Worm (Caenorhabditis elegans) whole organism, late embryonic: Measurements from ENCODE around the gene gck-2.

Source experiments
- C38D4.7 ChIP-seq: fragments of 200-800 bp; sonication (Bioruptor generic); optimal IDR thresholded peaks from 2 replicates; lab custom pipeline; 2018; ENCODE audit warnings: mild to moderate bottlenecking, missing genetic modification characterization, moderate library complexity, missing compliant biosample characterization
- F13H6.1 ChIP-seq: sonication (generic microtip); optimal IDR thresholded peaks from 2 replicates; lab custom pipeline; 2016; ENCODE audit warnings: missing genetic modification characterization, missing compliant biosample characterization
- Y22D7AL.16 ChIP-seq: sonication (generic microtip); optimal IDR thresholded peaks from 2 replicates; lab custom pipeline; 2016; ENCODE audit warnings: missing genetic modification characterization, missing compliant biosample characterization
- ceh-18 ChIP-seq: sonication (generic microtip); optimal IDR thresholded peaks from 2 replicates; lab custom pipeline; 2016; ENCODE audit warnings: missing genetic modification characterization, missing compliant biosample characterization
- ceh-19 ChIP-seq: fragments of 200-800 bp; sonication (Bioruptor generic); optimal IDR thresholded peaks from 2 replicates; lab custom pipeline; 2018; ENCODE audit warnings: mild to moderate bottlenecking, missing genetic modification characterization, missing compliant biosample characterization
- ceh-2 ChIP-seq: sonication (generic microtip); optimal IDR thresholded peaks from 2 replicates; lab custom pipeline; 2016; ENCODE audit warnings: missing genotype, missing genetic modification characterization, missing compliant biosample characterization
- ceh-24 ChIP-seq: sonication (generic microtip); optimal IDR thresholded peaks from 2 replicates; lab custom pipeline; 2016; ENCODE audit warnings: mild to moderate bottlenecking, missing genetic modification characterization, missing compliant biosample characterization
- ceh-30 ChIP-seq: fragments of 150-350 bp; optimal IDR thresholded peaks from 2 replicates; lab custom pipeline; 2014; ENCODE audit warnings: missing biosample characterization, missing genetic modification characterization
- ceh-31 ChIP-seq: sonication (generic microtip); optimal IDR thresholded peaks from 2 replicates; lab custom pipeline; 2016; ENCODE audit warnings: missing genetic modification characterization, missing compliant biosample characterization
- che-1 ChIP-seq: sonication (generic microtip); optimal IDR thresholded peaks from 2 replicates; lab custom pipeline; 2016; ENCODE audit warnings: mild to moderate bottlenecking, missing genetic modification characterization, missing compliant biosample characterization
- dmd-4 ChIP-seq: sonication (generic microtip); optimal IDR thresholded peaks from 2 replicates; lab custom pipeline; 2016; ENCODE audit warnings: borderline replicate concordance, missing genetic modification characterization, missing compliant biosample characterization
- elt-2 ChIP-seq: sonication (generic microtip); optimal IDR thresholded peaks from 2 replicates; lab custom pipeline; 2016; ENCODE audit warnings: missing genetic modification reagents, missing genetic modification characterization, missing compliant biosample characterization
- elt-4 ChIP-seq: sonication (generic microtip); optimal IDR thresholded peaks from 2 replicates; lab custom pipeline; 2016; ENCODE audit warnings: missing genetic modification characterization, missing compliant biosample characterization
- ets-4 ChIP-seq: sonication (generic microtip); optimal IDR thresholded peaks from 2 replicates; lab custom pipeline; 2016; ENCODE audit warnings: missing genetic modification characterization, missing compliant biosample characterization
- eyg-1 ChIP-seq: sonication (generic microtip); optimal IDR thresholded peaks from 2 replicates; lab custom pipeline; 2016; ENCODE audit warnings: missing genotype, missing genetic modification characterization, missing compliant biosample characterization
- fkh-10 ChIP-seq: fragments of 150-350 bp; optimal IDR thresholded peaks from 2 replicates; lab custom pipeline; 2014; ENCODE audit warnings: missing biosample characterization, missing genetic modification reagents, missing genetic modification characterization
- hlh-15 ChIP-seq: sonication (generic microtip); optimal IDR thresholded peaks from 2 replicates; lab custom pipeline; 2016; ENCODE audit warnings: missing genetic modification characterization, missing compliant biosample characterization
- hlh-30 ChIP-seq: sonication (generic microtip); optimal IDR thresholded peaks from 2 replicates; lab custom pipeline; 2017; ENCODE audit warnings: antibody characterized with exemption, missing genetic modification characterization, missing compliant biosample characterization; ENCODE audit not compliant: insufficient read depth
- hlh-6 ChIP-seq: sonication (generic microtip); optimal IDR thresholded peaks from 2 replicates; lab custom pipeline; 2016; ENCODE audit warnings: missing genotype, missing genetic modification characterization, missing compliant biosample characterization
- lim-6 ChIP-seq: sonication (generic microtip); optimal IDR thresholded peaks from 2 replicates; lab custom pipeline; 2016; ENCODE audit warnings: missing genetic modification characterization, missing compliant biosample characterization
- madf-2 ChIP-seq: sonication (generic microtip); optimal IDR thresholded peaks from 2 replicates; lab custom pipeline; 2017; ENCODE audit warnings: missing genetic modification characterization, missing compliant biosample characterization
- mec-3 ChIP-seq: sonication (generic microtip); optimal IDR thresholded peaks from 2 replicates; lab custom pipeline; 2016; ENCODE audit warnings: borderline replicate concordance, missing genetic modification characterization, missing compliant biosample characterization
- nhr-11 ChIP-seq: fragments of 150-350 bp; optimal IDR thresholded peaks from 2 replicates; lab custom pipeline; 2014; ENCODE audit warnings: missing biosample characterization, missing genetic modification characterization
- npax-4 ChIP-seq: sonication (generic microtip); optimal IDR thresholded peaks from 2 replicates; lab custom pipeline; 2016; ENCODE audit warnings: missing genetic modification characterization, missing compliant biosample characterization
- pag-3 ChIP-seq: sonication (generic microtip); optimal IDR thresholded peaks from 2 replicates; lab custom pipeline; 2016; ENCODE audit warnings: missing compliant biosample characterization, missing genetic modification characterization, borderline replicate concordance
- pat-9 ChIP-seq: fragments of 200-800 bp; sonication (Bioruptor generic); optimal IDR thresholded peaks from 2 replicates; lab custom pipeline; 2018; ENCODE audit warnings: mild to moderate bottlenecking, missing genetic modification characterization, moderate library complexity, missing compliant biosample characterization
- pax-1 ChIP-seq: fragments of 150-350 bp; optimal IDR thresholded peaks from 2 replicates; lab custom pipeline; 2014; ENCODE audit warnings: missing biosample characterization, missing genetic modification characterization
- pha-4 ChIP-seq: fragments of 150-350 bp; optimal IDR thresholded peaks from 2 replicates; lab custom pipeline; 2018; ENCODE audit warnings: missing biosample characterization, missing genetic modification reagents, missing genetic modification characterization
- sox-2 ChIP-seq: fragments of 200-800 bp; sonication (Bioruptor generic); IDR thresholded peaks from 2 replicates; pipeline ENCODE4 v1.3.6; 2022; ENCODE audit warnings: missing genetic modification reagents, missing genetic modification characterization, missing compliant biosample characterization
- syd-9 ChIP-seq: sonication (generic microtip); optimal IDR thresholded peaks from 2 replicates; lab custom pipeline; 2016; ENCODE audit warnings: mild to moderate bottlenecking, missing genetic modification characterization, moderate library complexity, missing compliant biosample characterization
- unc-86 ChIP-seq: sonication (generic microtip); optimal IDR thresholded peaks from 2 replicates; lab custom pipeline; 2016; ENCODE audit warnings: missing genetic modification characterization, missing compliant biosample characterization
- ztf-16 ChIP-seq: sonication (generic microtip); optimal IDR thresholded peaks from 2 replicates; lab custom pipeline; 2017; ENCODE audit warnings: missing genetic modification characterization, missing compliant biosample characterization

The gck-2 gene

DNA sequence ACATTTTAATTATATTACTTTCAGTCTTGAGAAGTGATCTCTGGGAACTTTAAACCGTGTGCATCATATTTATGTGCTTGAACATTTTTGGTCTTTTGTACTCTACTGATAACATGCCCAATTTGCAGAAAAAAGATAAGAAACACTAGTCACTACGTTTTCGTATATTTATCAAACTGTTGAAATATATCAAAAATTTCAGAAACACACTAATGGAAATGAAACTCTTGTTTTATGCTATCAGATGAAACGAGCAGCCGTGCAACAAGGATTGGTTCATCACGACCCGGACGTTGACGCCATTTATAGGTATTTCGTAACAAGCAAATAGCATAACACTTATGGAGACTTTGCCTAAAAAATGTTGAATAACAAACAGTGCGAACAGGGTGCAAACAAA, 31.0 kb upstream of the gck-2 start:
- TF ChIP-seq che-1 (tag; lab: Kevin White, UChicago) = no peak
- peak; percentile 85 for TF ChIP-seq elt-2 (tag; lab: Kevin White, UChicago)
- TF ChIP-seq mec-3 = no peak

DNA sequence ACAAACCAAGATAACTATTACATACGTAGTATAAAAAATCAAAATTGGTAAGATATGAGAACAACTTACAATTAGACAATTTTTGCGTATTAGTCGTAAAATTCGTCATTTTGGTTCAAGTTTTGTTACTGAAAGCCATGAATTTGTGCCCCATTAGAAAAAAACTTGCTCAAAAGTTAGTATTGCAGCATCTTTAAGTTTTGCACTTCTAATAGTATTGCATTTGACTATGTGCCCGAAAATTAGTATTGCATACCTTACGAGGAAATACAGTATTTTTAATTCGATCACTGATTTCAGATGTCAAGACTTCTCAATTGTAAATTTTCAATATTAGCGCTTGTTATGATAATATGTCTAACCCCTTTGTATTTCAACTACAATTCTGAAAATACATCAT, 29.0 kb upstream of the gck-2 start, which contains the start of gene T15B7.8:
Gene T15B7.8 (plus strand): TSS at position 301 of the 400 bp plus-strand sequence.
- TF ChIP-seq nhr-11 (tag; lab: Kevin White, UChicago) = no peak
- TF ChIP-seq F13H6.1 (tag; lab: Kevin White, UChicago) = no peak
- TF ChIP-seq ceh-2 (tag; lab: Kevin White, UChicago) = no peak
- TF ChIP-seq eyg-1 (tag; lab: Kevin White, UChicago) = no peak
- TF ChIP-seq, all 69 proteins: peak for 0

DNA sequence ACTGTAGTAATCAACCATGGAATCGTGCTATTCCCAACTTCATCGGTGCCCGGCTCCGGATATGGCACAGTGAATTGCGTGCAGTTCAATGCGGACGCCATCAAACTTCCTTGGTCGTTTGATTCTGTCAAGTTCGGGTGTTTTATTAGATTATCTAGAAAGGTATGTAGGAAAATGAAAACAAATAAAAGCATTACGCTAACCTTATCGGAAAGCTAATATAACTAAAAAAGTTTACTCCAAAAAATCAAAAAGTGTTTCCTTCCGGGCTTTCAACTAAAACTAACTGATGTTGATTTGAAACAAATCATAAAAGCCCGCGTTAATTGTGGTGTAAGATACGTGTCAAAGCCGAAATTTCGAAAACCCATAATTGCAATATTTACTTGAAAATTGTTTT, 27.3 kb upstream of the gck-2 start, which contains the start of gene dmsr-13:
Gene dmsr-13 (minus strand): TSS at position 101 of the 400 bp plus-strand sequence.
- TF ChIP-seq ceh-2 (tag; lab: Kevin White, UChicago) (no peak), ceh-24 (no peak), npax-4 (tag; lab: Kevin White, UChicago) (no peak), unc-86 (tag; lab: Kevin White, UChicago) (no peak), fkh-10 (no peak), ceh-30 (no peak), elt-4 (tag; lab: Kevin White, UChicago) (no peak)
- TF ChIP-seq, all 69 proteins: peak for 0

DNA sequence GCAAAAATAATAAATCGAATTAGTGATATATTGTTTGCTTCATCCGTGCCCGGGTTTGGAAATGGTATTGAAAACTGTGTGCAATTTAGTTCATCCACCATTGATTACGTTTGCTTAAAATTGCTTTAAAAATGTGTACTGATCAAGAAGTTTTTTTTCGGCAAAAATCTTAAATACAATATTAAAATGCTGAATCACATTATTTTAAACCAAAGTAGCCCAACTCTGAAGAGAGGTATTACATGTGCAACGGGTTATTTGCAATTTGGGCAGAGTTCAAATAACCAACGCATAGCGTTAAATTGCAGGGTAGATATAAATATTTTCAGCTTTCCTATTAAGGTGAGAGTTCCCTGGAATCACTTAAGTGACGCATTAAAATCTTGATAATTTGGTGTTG, 24.7 kb upstream of the gck-2 start, which contains the start of gene dmsr-14:
Gene dmsr-14 (minus strand): TSS at position 101 of the 400 bp plus-strand sequence.
- TF ChIP-seq ceh-30 (no peak), ztf-16 (no peak)

DNA sequence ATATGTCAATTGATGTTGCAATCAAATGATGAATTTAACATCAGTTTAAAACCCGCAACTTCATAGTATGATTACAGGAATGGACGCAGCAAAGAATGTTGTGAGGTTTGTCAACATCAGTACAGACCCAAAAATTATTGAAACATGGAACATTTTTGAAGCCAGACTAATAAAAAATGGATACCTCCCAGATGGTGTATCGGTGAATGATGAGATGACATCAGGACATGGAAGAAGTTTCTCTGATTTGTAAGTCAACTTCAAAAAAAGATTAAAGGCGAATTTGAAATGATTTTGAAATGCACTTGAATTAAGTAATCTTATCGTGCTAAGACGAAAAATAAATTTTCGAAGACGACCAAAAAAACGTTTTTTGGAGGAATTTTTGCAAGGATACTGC, 21.4 kb upstream of the gck-2 start:
- TF ChIP-seq sox-2 (GFP tag; lab: Robert Waterston, UW) (no peak), dmd-4 (tag; lab: Kevin White, UChicago) (no peak)

DNA sequence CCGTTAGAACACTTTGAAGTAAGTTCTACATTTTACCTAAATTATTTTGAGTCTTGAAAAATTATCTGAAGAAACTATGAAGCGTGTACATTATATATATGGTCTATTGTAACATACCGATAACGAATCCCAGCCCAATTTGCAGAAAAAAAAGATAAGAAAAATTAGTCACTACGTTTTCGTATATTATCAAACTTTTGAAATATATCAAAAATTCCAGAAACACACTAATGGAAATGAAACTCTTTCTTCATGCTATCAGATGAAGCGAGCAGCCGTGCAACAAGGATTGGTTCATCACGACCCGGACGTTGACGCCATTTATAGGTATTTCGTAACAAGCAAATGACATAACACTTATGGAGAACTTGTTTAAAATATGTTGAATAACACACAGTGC, 19.4 kb upstream of the gck-2 start:
- TF ChIP-seq fkh-10 = no peak
- peak; percentile 53 for TF ChIP-seq elt-2 (tag; lab: Kevin White, UChicago)

DNA sequence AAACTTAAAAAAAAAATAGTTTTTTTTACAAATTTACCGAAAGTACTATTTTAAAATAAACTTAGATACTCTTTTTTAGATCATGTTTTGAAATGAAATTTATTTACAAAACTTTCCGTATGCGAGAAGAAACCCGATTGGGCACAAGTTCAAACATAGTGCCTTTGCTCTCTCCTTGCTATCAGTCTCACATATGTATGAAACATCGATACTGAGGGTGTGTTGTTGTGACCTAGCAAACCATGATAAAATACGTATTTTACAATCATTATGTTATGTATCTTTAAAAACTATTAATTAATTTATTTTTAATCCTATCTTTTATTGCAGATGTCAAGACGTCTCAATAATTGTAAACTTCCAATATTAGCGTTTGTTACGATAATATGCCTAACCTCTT, 17.6 kb upstream of the gck-2 start:
- no peak for TF ChIP-seq pag-3 (tag; lab: Kevin White, UChicago)
- TF ChIP-seq elt-2 (tag; lab: Kevin White, UChicago) = peak; percentile 17

DNA sequence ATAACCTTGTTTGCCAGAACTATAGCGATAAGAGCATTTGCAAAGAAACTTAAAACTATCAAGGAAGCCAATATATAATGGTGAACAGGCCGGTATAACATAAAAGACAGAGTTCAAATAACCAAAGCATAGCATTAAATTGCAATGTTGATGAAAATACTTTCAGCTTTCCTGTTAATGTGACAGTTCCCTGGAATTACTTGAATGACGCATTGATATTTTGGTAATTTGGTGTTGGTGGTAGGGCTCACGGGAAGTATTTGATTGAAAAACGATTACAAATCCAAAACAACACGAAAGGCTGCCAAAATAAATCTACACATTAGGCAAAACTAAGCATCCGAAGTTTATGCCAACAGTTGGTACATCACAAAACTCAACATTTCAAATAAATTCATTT, 16.5 kb upstream of the gck-2 start, which contains the start of gene dmsr-16:
Gene dmsr-16 (minus strand): TSS at position 101 of the 400 bp plus-strand sequence.
- TF ChIP-seq dmd-4 (tag; lab: Kevin White, UChicago) = no peak
- TF ChIP-seq hlh-15 (tag; lab: Kevin White, UChicago) = no peak
- TF ChIP-seq Y22D7AL.16 (tag; lab: Kevin White, UChicago) = no peak
- TF ChIP-seq ceh-24 = no peak
- no peak for TF ChIP-seq ceh-19 (GFP tag; lab: Kevin White, UChicago)
- TF ChIP-seq pat-9 = no peak
- no peak for TF ChIP-seq ets-4 (tag; lab: Kevin White, UChicago)
- TF ChIP-seq nhr-11 (tag; lab: Kevin White, UChicago) = no peak
- no peak for TF ChIP-seq ceh-31 (tag; lab: Kevin White, UChicago)
- no peak for TF ChIP-seq elt-4 (tag; lab: Kevin White, UChicago)
- no peak for TF ChIP-seq lim-6 (tag; lab: Kevin White, UChicago)

DNA sequence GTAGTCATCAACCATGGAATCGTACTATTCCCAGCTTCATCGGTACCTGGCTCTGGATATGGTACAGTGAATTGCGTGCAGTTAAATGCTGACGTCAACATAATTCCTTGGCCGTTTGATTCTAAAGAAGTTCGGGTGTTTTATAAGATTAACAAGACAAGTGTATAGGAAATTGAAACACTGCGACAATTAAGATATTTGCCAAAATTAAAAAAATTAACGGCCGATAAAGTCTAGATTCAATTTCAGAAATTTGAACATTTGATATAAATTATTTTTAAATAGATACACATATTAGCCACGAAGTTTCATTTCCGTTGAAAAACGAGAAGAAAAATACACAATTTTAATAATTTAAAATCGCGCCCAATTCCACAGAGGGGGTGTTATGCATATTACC, 13.9 kb upstream of the gck-2 start, which contains the start of gene dmsr-12:
Gene dmsr-12 (minus strand): TSS at position 101 of the 400 bp plus-strand sequence.
- TF ChIP-seq madf-2 (no peak), pha-4 (no peak), hlh-30 (no peak), ceh-18 (tag; lab: Kevin White, UChicago) (no peak), elt-4 (tag; lab: Kevin White, UChicago) (no peak), C38D4.7 (GFP tag; lab: Kevin White, UChicago) (no peak), pax-1 (tag; lab: Kevin White, UChicago) (no peak), hlh-6 (tag; lab: Kevin White, UChicago) (no peak), Y22D7AL.16 (tag; lab: Kevin White, UChicago) (no peak), syd-9 (tag; lab: Kevin White, UChicago) (no peak)
